Worm (Caenorhabditis elegans) whole organism, L4 larva: ENCODE results near the gene ced-9.

Experiments used
- F26F4.8 ChIP-seq: fragments of 200-800 bp; sonication (Bioruptor generic); conservative IDR thresholded peaks from 2 replicates; pipeline ENCODE4 v1.3.6; 2022; ENCODE audit warnings: missing genetic modification characterization, missing compliant biosample characterization
- F44E2.7 ChIP-seq: fragments of 200-800 bp; sonication (Bioruptor generic); IDR thresholded peaks from 2 replicates; pipeline ENCODE4 v2.1.2; 2022; ENCODE audit warnings: missing genetic modification characterization, missing compliant biosample characterization
- F49E8.2 ChIP-seq: sonication (generic microtip); optimal IDR thresholded peaks from 2 replicates; lab custom pipeline; 2016; ENCODE audit warnings: missing compliant biosample characterization, mild to moderate bottlenecking, missing genetic modification characterization, borderline replicate concordance
- R02D3.7 ChIP-seq: fragments of 150-350 bp; sonication (generic microtip); optimal IDR thresholded peaks from 3 replicates; lab custom pipeline; 2014; ENCODE audit warnings: missing biosample characterization, missing genetic modification characterization
- Y75B8A.6 ChIP-seq: fragments of 200-800 bp; sonication (Bioruptor generic); IDR thresholded peaks from 2 replicates; pipeline ENCODE4 v1.3.6; 2022; ENCODE audit warnings: missing genetic modification reagents, missing genetic modification characterization, missing compliant biosample characterization
- ZK337.2 ChIP-seq: fragments of 200-800 bp; sonication (Bioruptor generic); IDR thresholded peaks from 2 replicates; pipeline ENCODE4 v1.3.6; 2022; ENCODE audit warnings: missing genetic modification reagents, missing genetic modification characterization, missing compliant biosample characterization
- aha-1 ChIP-seq: fragments of 150-350 bp; peaks from one replicate; lab custom pipeline; 2014; ENCODE audit warnings: missing biosample characterization, missing genetic modification characterization
- ama-1 ChIP-seq: fragments of 150-350 bp; optimal IDR thresholded peaks from 2 replicates; lab custom pipeline; 2014; ENCODE audit warnings: inconsistent platforms, mixed read lengths
- ceh-44 ChIP-seq: fragments of 200-800 bp; sonication (Bioruptor generic); IDR thresholded peaks from 2 replicates; pipeline ENCODE4 v1.3.6; 2022; ENCODE audit warnings: missing genetic modification reagents, missing genetic modification characterization, missing compliant biosample characterization
- fkh-10 ChIP-seq: fragments of 150-350 bp; optimal IDR thresholded peaks from 2 replicates; lab custom pipeline; 2014; ENCODE audit warnings: missing biosample characterization, missing genetic modification reagents, missing genetic modification characterization
- fos-1 ChIP-seq: fragments of 150-350 bp; optimal IDR thresholded peaks from 2 replicates; lab custom pipeline; 2014; ENCODE audit warnings: missing biosample characterization, missing genetic modification characterization
- hlh-11 ChIP-seq: fragments of 200-800 bp; sonication (Bioruptor generic); optimal IDR thresholded peaks from 2 replicates; lab custom pipeline; 2018; ENCODE audit warnings: mild to moderate bottlenecking, missing genetic modification characterization, missing compliant biosample characterization
- hmg-1.1 ChIP-seq: fragments of 200-800 bp; sonication (Bioruptor generic); IDR thresholded peaks from 2 replicates; pipeline ENCODE4 v1.3.6; 2022; ENCODE audit warnings: missing genetic modification reagents, missing genetic modification characterization, missing compliant biosample characterization
- lim-7 ChIP-seq: fragments of 200-800 bp; sonication (Bioruptor generic); IDR thresholded peaks from 2 replicates; pipeline ENCODE4 v1.3.6; 2022; ENCODE audit warnings: missing genetic modification characterization, missing compliant biosample characterization
- lin-13 ChIP-seq: fragments of 150-350 bp; optimal IDR thresholded peaks from 2 replicates; lab custom pipeline; 2014; ENCODE audit warnings: missing biosample characterization, missing genetic modification reagents, missing genetic modification characterization
- nhr-10 ChIP-seq: fragments of 150-350 bp; optimal IDR thresholded peaks from 2 replicates; lab custom pipeline; 2014; ENCODE audit warnings: missing biosample characterization, missing genetic modification characterization
- nhr-11 ChIP-seq: fragments of 150-350 bp; optimal IDR thresholded peaks from 2 replicates; lab custom pipeline; 2014; ENCODE audit warnings: missing biosample characterization, missing genetic modification characterization
- nhr-77 ChIP-seq: fragments of 150-350 bp; optimal IDR thresholded peaks from 2 replicates; lab custom pipeline; 2014; ENCODE audit warnings: missing biosample characterization, missing genetic modification characterization
- php-3 ChIP-seq: fragments of 200-800 bp; sonication (Bioruptor generic); IDR thresholded peaks from 2 replicates; pipeline ENCODE4 v1.3.6; 2022; ENCODE audit warnings: missing genetic modification reagents, missing genetic modification characterization, missing compliant biosample characterization
- saeg-2 ChIP-seq: fragments of 200-800 bp; sonication (Bioruptor generic); IDR thresholded peaks from 2 replicates; pipeline ENCODE4 v1.3.6; 2022; ENCODE audit warnings: missing genetic modification reagents, missing genetic modification characterization, missing compliant biosample characterization
- set-16 ChIP-seq: fragments of 200-800 bp; sonication (Bioruptor generic); IDR thresholded peaks from 2 replicates; pipeline ENCODE4 v1.3.6; 2022; ENCODE audit warnings: missing genetic modification reagents, missing genetic modification characterization, missing compliant biosample characterization

ced-9 gene

ce11 chrIII:10381473-10381872 lies 46.5 kb downstream of the ced-9 start, which contains the start of gene C38H2.2:
Gene C38H2.2, plus strand, starts transcription at chrIII:10381773.
- TF ChIP-seq aha-1 (tag; lab: Kevin White, UChicago) = peak; percentile 38
- TF ChIP-seq fkh-10 (GFP tag; lab: Kevin White, UChicago) = no peak

ce11 chrIII:10383804-10384203 lies 48.8 kb downstream of the ced-9 start:
- TF ChIP-seq aha-1 (tag; lab: Kevin White, UChicago) (peak; percentile 91), saeg-2 (GFP tag; lab: Robert Waterston, UW) (no peak), fos-1 (no peak), nhr-77 (no peak), set-16 (GFP tag; lab: Robert Waterston, UW) (no peak), F49E8.2 (no peak), ama-1 (lab: Kevin White, UChicago) (no peak)

ce11 chrIII:10386476-10386875 lies 51.5 kb downstream of the ced-9 start, which contains the start of gene C38H2.3:
Gene C38H2.3, minus strand, starts transcription at chrIII:10386576.
- no peak for TF ChIP-seq hlh-11
- TF ChIP-seq hmg-1.1 (GFP tag; lab: Robert Waterston, UW) = no peak
- no peak for TF ChIP-seq php-3
- TF ChIP-seq Y75B8A.6 (GFP tag; lab: Robert Waterston, UW) = no peak
- TF ChIP-seq F26F4.8 (GFP tag; lab: Robert Waterston, UW) = no peak
- no peak for TF ChIP-seq R02D3.7 (tag; lab: Kevin White, UChicago)
- TF ChIP-seq lim-7 = no peak
- no peak for TF ChIP-seq nhr-11
- no peak for TF ChIP-seq nhr-10 (tag; lab: Kevin White, UChicago)
- no peak for TF ChIP-seq ceh-44
- TF ChIP-seq F44E2.7 (GFP tag; lab: Robert Waterston, UW) = no peak
- no peak for TF ChIP-seq lin-13
- TF ChIP-seq ZK337.2 (GFP tag; lab: Robert Waterston, UW) = no peak
